Worm (Caenorhabditis elegans) whole organism, L2 larva: ENCODE measurements around the gene Y6G8.6.

Source experiments
- ZK546.5 ChIP-seq: sonication (generic microtip); optimal IDR thresholded peaks from 2 replicates; lab custom pipeline; 2017; ENCODE audit warnings: missing biosample characterization, missing genetic modification characterization
- alr-1 ChIP-seq: fragments of 150-350 bp; optimal IDR thresholded peaks from 2 replicates; lab custom pipeline; 2014; ENCODE audit warnings: missing biosample characterization, missing genetic modification characterization
- ama-1 ChIP-seq: fragments of 150-350 bp; optimal IDR thresholded peaks from 2 replicates; lab custom pipeline; 2018; ENCODE audit warnings: inconsistent platforms
- ceh-82 ChIP-seq: fragments of 150-350 bp; optimal IDR thresholded peaks from 2 replicates; lab custom pipeline; 2014; ENCODE audit warnings: missing biosample characterization, missing genetic modification characterization
- elt-1 ChIP-seq: fragments of 150-350 bp; optimal IDR thresholded peaks from 2 replicates; lab custom pipeline; 2014; ENCODE audit warnings: missing biosample characterization, missing genetic modification characterization
- elt-3 ChIP-seq: sonication (generic microtip); optimal IDR thresholded peaks from 2 replicates; lab custom pipeline; 2017; ENCODE audit warnings: missing biosample characterization, missing genetic modification characterization
- fos-1 ChIP-seq: fragments of 150-350 bp; optimal IDR thresholded peaks from 2 replicates; lab custom pipeline; 2014; ENCODE audit warnings: missing biosample characterization, missing genetic modification characterization
- lsy-2 ChIP-seq, 2 experiments: fragments of 150-350 bp in 1 of 2; sonication (generic microtip) in 1 of 2; optimal IDR thresholded peaks; 2 replicates each; lab custom pipeline; 2014 to 2017; ENCODE audit warnings: missing biosample characterization in 2 of 2, missing genetic modification characterization in 2 of 2
- nhr-129 ChIP-seq: fragments of 150-350 bp; optimal IDR thresholded peaks from 2 replicates; lab custom pipeline; 2014; ENCODE audit warnings: missing biosample characterization, missing genetic modification characterization
- nhr-237 ChIP-seq: fragments of 150-350 bp; optimal IDR thresholded peaks from 2 replicates; lab custom pipeline; 2014; ENCODE audit warnings: missing biosample characterization, missing genetic modification characterization
- nhr-25 ChIP-seq: fragments of 150-350 bp; sonication (generic microtip); optimal IDR thresholded peaks from 3 replicates; lab custom pipeline; 2014; ENCODE audit warnings: missing biosample characterization, missing genetic modification characterization
- snpc-4 ChIP-seq: fragments of 150-350 bp; optimal IDR thresholded peaks from 2 replicates; lab custom pipeline; 2014; ENCODE audit warnings: missing biosample characterization, missing genetic modification characterization
- unc-39 ChIP-seq: fragments of 150-350 bp; optimal IDR thresholded peaks from 2 replicates; lab custom pipeline; 2014; ENCODE audit warnings: missing biosample characterization, missing genetic modification characterization
- zag-1 ChIP-seq: fragments of 150-350 bp; optimal IDR thresholded peaks from 2 replicates; lab custom pipeline; 2014; ENCODE audit warnings: missing biosample characterization, missing genetic modification characterization

- TF ChIP-seq zag-1 (tag; lab: Kevin White, UChicago) (no peak), nhr-237 (tag; lab: Kevin White, UChicago) (no peak), lsy-2 (tag; optimal IDR thresholded peaks at IDR 0.05; lab: Kevin White, UChicago) (no peak), nhr-25 (tag; lab: Kevin White, UChicago) (no peak), ama-1 (lab: Kevin White, UChicago) (no peak), nhr-129 (no peak), ZK546.5 (no peak), elt-3 (tag; lab: Kevin White, UChicago) (no peak), ceh-82 (tag; lab: Kevin White, UChicago) (no peak), unc-39 (tag; lab: Kevin White, UChicago) (no peak), elt-1 (tag; lab: Kevin White, UChicago) (no peak), fos-1 (tag; lab: Kevin White, UChicago) (no peak), snpc-4 (tag; lab: Kevin White, UChicago) (no peak), alr-1 (tag; lab: Kevin White, UChicago) (no peak)
These were observed 11.9 kb upstream of the Y6G8.6 start, which contains the start of gene F57G4.10 for ce11 chrV:17628566-17628965.
